Fruit fly (Drosophila melanogaster) whole organism, embryonic: ENCODE measurements around the gene ato.
A peak's percentile ranks its signal among the peaks of the same experiment; 100 is the strongest.

Source experiments
- CG10543 ChIP-seq: fragments of 200-800 bp; sonication (Bioruptor generic); optimal IDR thresholded peaks from 3 replicates; lab custom pipeline; 2017; ENCODE audit warnings: missing biosample characterization, mild to moderate bottlenecking, missing genetic modification characterization, moderate library complexity
- CG11085 ChIP-seq: fragments of 200-800 bp; sonication (Bioruptor generic); IDR thresholded peaks from 2 replicates; pipeline ENCODE4 v1.3.6; 2022; ENCODE audit warnings: missing biosample characterization, missing genetic modification characterization
- CG12071 ChIP-seq: fragments of 200-800 bp; sonication (Bioruptor generic); optimal IDR thresholded peaks from 3 replicates; lab custom pipeline; 2018; ENCODE audit warnings: missing biosample characterization, mild to moderate bottlenecking, missing genetic modification characterization
- CG13624 ChIP-seq: fragments of 200-800 bp; sonication (Bioruptor generic); optimal IDR thresholded peaks from 2 replicates; lab custom pipeline; 2016; ENCODE audit warnings: missing biosample characterization, missing genetic modification characterization
- CG17385 ChIP-seq: fragments of 200-800 bp; sonication (Bioruptor generic); optimal IDR thresholded peaks from 3 replicates; lab custom pipeline; 2018; ENCODE audit warnings: missing biosample characterization, mild to moderate bottlenecking, missing genetic modification characterization
- CG18262 ChIP-seq: fragments of 200-800 bp; optimal IDR thresholded peaks from 3 replicates; lab custom pipeline; 2019; ENCODE audit warnings: missing biosample characterization, mild to moderate bottlenecking, missing genetic modification characterization, moderate library complexity
- CG2199 ChIP-seq: fragments of 200-800 bp; sonication (Bioruptor generic); IDR thresholded peaks from 3 replicates; pipeline ENCODE4 v1.3.6; 2022; ENCODE audit warnings: missing biosample characterization, missing genetic modification characterization
- CG2678 ChIP-seq: fragments of 200-800 bp; sonication (Bioruptor generic); optimal IDR thresholded peaks from 3 replicates; lab custom pipeline; 2019; ENCODE audit warnings: missing biosample characterization, mild to moderate bottlenecking, missing genetic modification characterization, moderate library complexity
- CG31388 ChIP-seq: fragments of 200-800 bp; sonication (Bioruptor generic); optimal IDR thresholded peaks from 2 replicates; lab custom pipeline; 2016; ENCODE audit warnings: missing biosample characterization, missing genetic modification characterization
- CG3995 ChIP-seq: fragments of 200-800 bp; sonication (Bioruptor generic); optimal IDR thresholded peaks from 3 replicates; lab custom pipeline; 2016; ENCODE audit warnings: missing biosample characterization, missing genetic modification characterization
- CG6254 ChIP-seq: fragments of 200-800 bp; sonication (Bioruptor generic); optimal IDR thresholded peaks from 3 replicates; lab custom pipeline; 2017; ENCODE audit warnings: mild to moderate bottlenecking, missing biosample characterization, missing genetic modification reagents, missing genetic modification characterization
- CG7839 ChIP-seq: fragments of 200-800 bp; sonication (Bioruptor generic); optimal IDR thresholded peaks from 3 replicates; lab custom pipeline; 2018; ENCODE audit warnings: missing biosample characterization, mild to moderate bottlenecking, missing genetic modification characterization, moderate library complexity
- CG7928 ChIP-seq: fragments of 200-800 bp; sonication (Bioruptor generic); optimal IDR thresholded peaks from 2 replicates; lab custom pipeline; 2017; ENCODE audit warnings: missing biosample characterization, mild to moderate bottlenecking, missing genetic modification characterization
- CG9609 ChIP-seq: fragments of 200-800 bp; sonication (Bioruptor generic); optimal IDR thresholded peaks from 3 replicates; lab custom pipeline; 2016; ENCODE audit warnings: missing biosample characterization, missing genetic modification characterization
- CG9797 ChIP-seq: fragments of 200-800 bp; sonication (Bioruptor generic); optimal IDR thresholded peaks from 3 replicates; lab custom pipeline; 2018; ENCODE audit warnings: missing biosample characterization, mild to moderate bottlenecking, missing genetic modification characterization
- CHES-1-like ChIP-seq: fragments of 200-800 bp; sonication (Bioruptor generic); optimal IDR thresholded peaks from 2 replicates; lab custom pipeline; 2016; ENCODE audit warnings: missing biosample characterization, missing genetic modification characterization
- CkIIα-i1 ChIP-seq: fragments of 200-800 bp; sonication (Bioruptor generic); IDR thresholded peaks from 2 replicates; pipeline ENCODE4 v1.3.6; 2022; ENCODE audit warnings: missing biosample characterization, missing genetic modification characterization
- Dp ChIP-seq: fragments of 200-800 bp; sonication (Bioruptor generic); optimal IDR thresholded peaks from 2 replicates; lab custom pipeline; 2018; ENCODE audit warnings: missing biosample characterization, mild to moderate bottlenecking, missing genetic modification characterization, moderate library complexity
- Hr3 ChIP-seq: fragments of 200-800 bp; sonication (Bioruptor generic); optimal IDR thresholded peaks from 3 replicates; lab custom pipeline; 2016; ENCODE audit warnings: missing biosample characterization, missing genetic modification characterization
- Hsf ChIP-seq: fragments of 200-800 bp; sonication (Bioruptor generic); optimal IDR thresholded peaks from 3 replicates; lab custom pipeline; 2016; ENCODE audit warnings: missing biosample characterization, missing genetic modification characterization
- Mrtf ChIP-seq: fragments of 200-800 bp; sonication (Bioruptor generic); IDR thresholded peaks from 3 replicates; pipeline ENCODE4 v1.3.6; 2022; ENCODE audit warnings: missing biosample characterization, missing genetic modification characterization
- Myb ChIP-seq: fragments of 200-800 bp; sonication (Bioruptor generic); optimal IDR thresholded peaks from 2 replicates; lab custom pipeline; 2016; ENCODE audit warnings: missing biosample characterization, missing genetic modification characterization
- Neu2 ChIP-seq: fragments of 200-800 bp; sonication (Bioruptor generic); optimal IDR thresholded peaks from 3 replicates; lab custom pipeline; 2016; ENCODE audit warnings: missing biosample characterization, missing genetic modification characterization, borderline replicate concordance
- Ravus ChIP-seq: fragments of 200-800 bp; sonication (Bioruptor generic); IDR thresholded peaks from 2 replicates; pipeline ENCODE4 v1.3.6; 2022; ENCODE audit warnings: missing biosample characterization, missing genetic modification characterization
- Six4 ChIP-seq: fragments of 200-800 bp; sonication (Bioruptor generic); optimal IDR thresholded peaks from 2 replicates; lab custom pipeline; 2016; ENCODE audit warnings: missing biosample characterization, missing genetic modification characterization
- Sox102F ChIP-seq: fragments of 200-800 bp; sonication (Bioruptor generic); optimal IDR thresholded peaks from 2 replicates; lab custom pipeline; 2018; ENCODE audit warnings: missing biosample characterization, mild to moderate bottlenecking, missing genetic modification characterization, moderate library complexity
- ase ChIP-seq: fragments of 200-800 bp; sonication (Bioruptor generic); IDR thresholded peaks from 3 replicates; pipeline ENCODE4 v1.3.6; 2022; ENCODE audit warnings: missing biosample characterization, missing genetic modification characterization
- ash1 ChIP-seq: fragments of 200-800 bp; sonication (Bioruptor generic); optimal IDR thresholded peaks from 2 replicates; lab custom pipeline; 2018; ENCODE audit warnings: missing biosample characterization, mild to moderate bottlenecking, missing genetic modification characterization
- ato ChIP-seq: fragments of 200-800 bp; sonication (Bioruptor generic); IDR thresholded peaks from 2 replicates; pipeline ENCODE4 v1.3.6; 2022; ENCODE audit warnings: missing biosample characterization, missing genetic modification characterization; ENCODE audit not compliant: partially characterized antibody
- bcd ChIP-seq: fragments of 200-800 bp; sonication (Bioruptor generic); optimal IDR thresholded peaks from 2 replicates; lab custom pipeline; 2017; ENCODE audit warnings: missing biosample characterization, mild to moderate bottlenecking, missing genetic modification characterization
- bsh ChIP-seq, 2 experiments: fragments of 200-800 bp; sonication (Bioruptor generic); optimal IDR thresholded peaks; 2 replicates each; lab custom pipeline; 2017 to 2018; ENCODE audit warnings: mild to moderate bottlenecking in 2 of 2, missing biosample characterization in 2 of 2, missing genetic modification characterization in 2 of 2, moderate library complexity in 1 of 2
- btn ChIP-seq: fragments of 200-800 bp; sonication (Bioruptor generic); optimal IDR thresholded peaks from 2 replicates; lab custom pipeline; 2016; ENCODE audit warnings: missing biosample characterization, missing genetic modification characterization
- crol ChIP-seq: fragments of 200-800 bp; sonication (Bioruptor generic); IDR thresholded peaks from 2 replicates; pipeline ENCODE4 v1.3.6; 2022; ENCODE audit warnings: missing biosample characterization, missing genetic modification characterization
- danr ChIP-seq: fragments of 200-800 bp; sonication (Bioruptor generic); IDR thresholded peaks from 2 replicates; pipeline ENCODE4 v1.3.6; 2022; ENCODE audit warnings: missing biosample characterization, missing genetic modification characterization
- dati ChIP-seq: fragments of 200-800 bp; sonication (Bioruptor generic); IDR thresholded peaks from 2 replicates; pipeline ENCODE4 v1.3.6; 2022; ENCODE audit warnings: missing biosample characterization, missing genetic modification characterization
- dimm ChIP-seq: fragments of 200-800 bp; sonication (Bioruptor generic); IDR thresholded peaks from 2 replicates; pipeline ENCODE4 v1.3.6; 2022; ENCODE audit warnings: missing biosample characterization, missing genetic modification characterization
- dysf ChIP-seq: fragments of 200-800 bp; sonication (Bioruptor generic); IDR thresholded peaks from 3 replicates; pipeline ENCODE4 v1.3.6; 2022; ENCODE audit warnings: missing biosample characterization, missing genetic modification characterization
- fd102C ChIP-seq: fragments of 200-800 bp; sonication (Bioruptor generic); optimal IDR thresholded peaks from 2 replicates; lab custom pipeline; 2018; ENCODE audit warnings: missing biosample characterization, mild to moderate bottlenecking, missing genetic modification characterization, moderate library complexity
- knrl ChIP-seq: fragments of 200-800 bp; sonication (Bioruptor generic); IDR thresholded peaks from 3 replicates; pipeline ENCODE4 v1.3.6; 2022; ENCODE audit warnings: missing biosample characterization, missing genetic modification characterization; ENCODE audit not compliant: partially characterized antibody
- lola ChIP-seq, 3 experiments: fragments of >200 bp in 2 of 3; fragments of 200-800 bp in 1 of 3; sonication (Bioruptor generic) in 1 of 3; optimal IDR thresholded peaks; 2 replicates each; lab custom pipeline; 2017 to 2019; ENCODE audit warnings: missing biosample characterization in 3 of 3, missing genetic modification characterization in 3 of 3, mild to moderate bottlenecking in 1 of 3, moderate library complexity in 1 of 3
- pfk ChIP-seq: fragments of 200-800 bp; sonication (Bioruptor generic); optimal IDR thresholded peaks from 2 replicates; lab custom pipeline; 2018; ENCODE audit warnings: missing biosample characterization, mild to moderate bottlenecking, missing genetic modification characterization, moderate library complexity
- pho ChIP-seq: fragments of 200-800 bp; sonication (Bioruptor generic); optimal IDR thresholded peaks from 2 replicates; lab custom pipeline; 2016; ENCODE audit warnings: missing biosample characterization, missing genetic modification characterization
- pita ChIP-seq: fragments of 200-800 bp; sonication (Bioruptor generic); optimal IDR thresholded peaks from 2 replicates; lab custom pipeline; 2017; ENCODE audit warnings: missing biosample characterization, mild to moderate bottlenecking, missing genetic modification characterization
- pum ChIP-seq: fragments of 200-800 bp; sonication (Bioruptor generic); optimal IDR thresholded peaks from 2 replicates; lab custom pipeline; 2016; ENCODE audit warnings: missing biosample characterization, missing genetic modification characterization
- pzg ChIP-seq: fragments of 200-800 bp; sonication (Bioruptor generic); optimal IDR thresholded peaks from 3 replicates; lab custom pipeline; 2018; ENCODE audit warnings: missing biosample characterization, mild to moderate bottlenecking, missing genetic modification characterization, moderate library complexity
- sisA ChIP-seq: fragments of 200-800 bp; sonication (Bioruptor generic); IDR thresholded peaks from 2 replicates; pipeline ENCODE4 v1.3.6; 2022; ENCODE audit warnings: missing biosample characterization, missing genetic modification characterization
- sna ChIP-seq: fragments of 200-800 bp; sonication (Bioruptor generic); IDR thresholded peaks from 2 replicates; pipeline ENCODE4 v1.3.6; 2022; ENCODE audit warnings: missing biosample characterization, missing genetic modification characterization; ENCODE audit not compliant: partially characterized antibody
- zen2 ChIP-seq: fragments of 200-800 bp; sonication (Bioruptor generic); IDR thresholded peaks from 3 replicates; pipeline ENCODE4 v1.3.6; 2022; ENCODE audit warnings: missing biosample characterization, missing genetic modification characterization; ENCODE audit not compliant: partially characterized antibody

The ato gene

DNA sequence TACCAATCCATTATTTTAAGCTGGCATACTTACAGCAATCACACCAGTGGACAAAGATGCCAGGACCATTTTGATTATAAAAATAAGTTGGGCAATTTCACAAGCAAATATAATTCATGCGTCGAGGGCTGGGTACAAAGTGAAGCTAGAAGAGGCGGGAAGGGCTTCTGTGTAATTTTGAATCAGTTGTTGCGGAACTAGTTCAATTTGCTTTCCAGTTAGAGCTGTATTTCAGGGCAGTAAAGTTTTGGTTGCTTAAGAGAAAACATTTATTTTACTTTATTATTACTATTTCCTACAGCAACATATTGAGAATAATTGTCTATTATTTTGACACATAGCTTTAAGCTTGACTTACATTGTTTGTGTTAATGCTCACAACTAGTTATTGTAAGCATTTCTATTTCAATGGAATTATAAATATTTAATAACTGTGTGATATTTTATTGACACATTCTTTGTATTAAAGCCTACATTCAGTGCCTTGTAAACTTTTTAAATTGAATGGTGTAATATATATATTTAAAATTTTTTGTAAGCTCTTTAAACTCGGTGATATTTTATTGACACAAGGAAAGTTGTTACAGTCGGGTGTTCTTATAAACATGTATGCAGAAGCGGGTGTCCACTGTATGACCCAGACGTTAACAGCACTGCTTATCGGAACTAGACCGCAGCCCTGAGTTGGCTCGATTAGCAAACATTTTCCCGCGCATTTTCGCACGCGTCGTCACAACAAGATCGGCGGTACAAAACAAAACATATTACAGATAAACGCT lies 13.4 kb upstream of the ato start, which contains the start of the genes RPA1 and Mcm2 (continued):
- TF ChIP-seq pfk, result no peak
- TF ChIP-seq CkIIα-i1 (GFP tag; lab: Robert Waterston, UW), result no peak
- no peak for TF ChIP-seq CG12071 (GFP tag; lab: Kevin White, UChicago)
- peak; percentile 66 for TF ChIP-seq CG17385
- TF ChIP-seq dimm, result peak; percentile 38; the same call in 1 of the 2 replicates
- peak; percentile 81 for TF ChIP-seq CG7839
- TF ChIP-seq Dp (GFP tag; lab: Kevin White, UChicago), result peak; percentile 76
- TF ChIP-seq Hsf (GFP tag; lab: Kevin White, UChicago), result peak; percentile 74
- peak; percentile 84 for TF ChIP-seq CG18262
- TF ChIP-seq dysf (GFP tag; lab: Robert Waterston, UW), result peak; percentile 85
- no peak; the same call in 2 of the 3 replicates for TF ChIP-seq knrl (GFP tag; lab: Robert Waterston, UW)
- peak; percentile 73 for TF ChIP-seq CG11085 (GFP tag; lab: Robert Waterston, UW)
- peak in 1 of 3 experiments; percentile 79 for TF ChIP-seq lola (GFP tag; optimal IDR thresholded peaks at IDR 0.05; lab: Kevin White, UChicago)
- TF ChIP-seq Ravus (GFP tag; lab: Robert Waterston, UW), result no peak
- TF ChIP-seq pita (GFP tag; lab: Kevin White, UChicago), result no peak
- TF ChIP-seq CG2199 (GFP tag; lab: Robert Waterston, UW), result 0 out of 3 replicates have a peak, but pooled peaks have one; percentile 32
- 0 out of 2 replicates have a peak, but pooled peaks have one; percentile 23 for TF ChIP-seq dati (GFP tag; lab: Robert Waterston, UW)
- peak; percentile 49 for TF ChIP-seq pzg
- peak; percentile 29 for TF ChIP-seq CG31388 (GFP tag; lab: Kevin White, UChicago)
- TF ChIP-seq sna (GFP tag; lab: Robert Waterston, UW), result no peak
- peak; percentile 89 for TF ChIP-seq CG10543 (GFP tag; lab: Kevin White, UChicago)
- TF ChIP-seq CHES-1-like, result no peak
- peak; percentile 57 for TF ChIP-seq ato (GFP tag; lab: Robert Waterston, UW)
- peak; percentile 36 for TF ChIP-seq Myb (GFP tag; lab: Kevin White, UChicago)
- no peak for TF ChIP-seq Neu2
- TF ChIP-seq pho (GFP tag; lab: Kevin White, UChicago), result peak; percentile 68
- no peak for TF ChIP-seq CG2678
- TF ChIP-seq CG9797, result no peak
- no peak for TF ChIP-seq btn (GFP tag; lab: Kevin White, UChicago)
- no peak for TF ChIP-seq ash1 (GFP tag; lab: Kevin White, UChicago)
- peak; percentile 69; the same call in 1 of the 3 replicates for TF ChIP-seq ase
- peak; percentile 67 for TF ChIP-seq CG3995 (GFP tag; lab: Kevin White, UChicago)
- TF ChIP-seq Six4 (GFP tag; lab: Kevin White, UChicago), result peak; percentile 66
- TF ChIP-seq CG7928 (GFP tag; lab: Kevin White, UChicago), result peak; percentile 93
- peak; percentile 67 for TF ChIP-seq CG9609
- peak; percentile 75; the same call in 1 of the 3 replicates for TF ChIP-seq Mrtf (GFP tag; lab: Robert Waterston, UW)
- no peak; the same call in 1 of the 2 replicates for TF ChIP-seq danr
- TF ChIP-seq pum (GFP tag; lab: Kevin White, UChicago), result peak; percentile 44
- no peak for TF ChIP-seq CG6254 (GFP tag; lab: Kevin White, UChicago)
- TF ChIP-seq bsh (GFP tag; optimal IDR thresholded peaks at IDR 0.05; lab: Kevin White, UChicago), result peak in 1 of 2 experiments; percentile 66
- TF ChIP-seq crol (GFP tag; lab: Robert Waterston, UW), result no peak
- TF ChIP-seq bcd (GFP tag; lab: Kevin White, UChicago), result peak; percentile 83
- TF ChIP-seq CG13624 (GFP tag; lab: Kevin White, UChicago), result peak; percentile 15
- peak; percentile 86 for TF ChIP-seq sisA (GFP tag; lab: Robert Waterston, UW)
- TF ChIP-seq zen2 (GFP tag; lab: Robert Waterston, UW), result 0 out of 3 replicates have a peak, but pooled peaks have one; percentile 6
- peak; percentile 58 for TF ChIP-seq Sox102F (GFP tag; lab: Kevin White, UChicago)
- TF ChIP-seq Hr3 (GFP tag; lab: Kevin White, UChicago), result peak; percentile 89
- TF ChIP-seq fd102C (GFP tag; lab: Kevin White, UChicago), result no peak
